Worm (Caenorhabditis elegans): ENCODE data around the gene C18B12.4.
A peak's percentile ranks its signal among the peaks of the same experiment; 100 is the strongest.

Gene C18B12.4

DNA sequence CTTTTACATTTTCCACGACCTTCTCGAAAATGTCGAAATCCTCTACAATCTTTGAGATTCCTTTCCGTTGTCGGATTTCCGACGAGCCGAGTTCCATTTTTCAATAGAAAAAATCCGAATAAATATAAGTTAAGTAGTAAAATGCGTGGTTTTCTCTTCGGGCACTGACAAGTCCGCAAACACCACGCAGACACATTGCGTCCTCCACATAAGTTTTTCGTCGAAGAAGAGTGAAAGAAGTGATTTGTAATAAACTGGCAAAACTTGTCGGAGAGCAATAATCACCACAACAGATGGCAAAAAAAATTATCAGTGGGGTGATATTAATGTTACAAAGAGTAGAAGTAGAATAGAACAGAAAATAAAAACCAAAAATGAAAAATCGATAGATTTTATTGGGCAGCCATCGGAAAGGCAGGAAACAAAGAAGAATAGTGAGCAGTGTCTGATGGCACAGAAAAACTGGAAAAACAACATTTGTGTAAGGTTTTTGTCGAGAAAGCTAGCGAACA lies 33.5 kb downstream of the C18B12.4 start, which contains the start of gene ergi-2 (continued):
- TF ChIP-seq irx-1 (tag; optimal IDR thresholded peaks at IDR 0.05) (no peak), lin-13 (GFP tag; optimal IDR thresholded peaks at IDR 0.05) (no peak), aly-2 (tag; optimal IDR thresholded peaks at IDR 0.05) (no peak), nhr-90 (tag; optimal IDR thresholded peaks at IDR 0.05; ENCODE audit: poor library complexity) (no peak), fos-1 (tag; optimal IDR thresholded peaks at IDR 0.05) (no peak), zag-1 (tag; optimal IDR thresholded peaks at IDR 0.05) (no peak), ceh-88 (GFP tag; IDR thresholded peaks at IDR 0.05) (no peak), efl-1 (optimal IDR thresholded peaks at IDR 0.05) (peak in 1 of 2 experiments; percentile 8), efl-1 (GFP tag; optimal IDR thresholded peaks at IDR 0.05 in 1 of 2) (peak; percentile 2 to 46), mep-1 (tag; optimal IDR thresholded peaks at IDR 0.05) (peak; percentile 42), nhr-237 (tag; optimal IDR thresholded peaks at IDR 0.05) (no peak), grh-1 (GFP tag; IDR thresholded peaks at IDR 0.05) (no peak), unc-30 (tag; optimal IDR thresholded peaks at IDR 0.05) (no peak), C04F5.9 (tag; optimal IDR thresholded peaks at IDR 0.05) (no peak), nhr-85 (tag) (no peak), lin-35 (GFP tag; optimal IDR thresholded peaks at IDR 0.05) (peak; percentile 3 to 23), ama-1 (optimal IDR thresholded peaks at IDR 0.05) (no peak), sup-37 (GFP tag; optimal IDR thresholded peaks at IDR 0.05) (no peak), aha-1 (tag; optimal IDR thresholded peaks at IDR 0.05) (no peak), xbp-1 (tag; optimal IDR thresholded peaks at IDR 0.05) (no peak), ceh-8 (GFP tag; optimal IDR thresholded peaks at IDR 0.05) (no peak), jun-1 (tag; optimal IDR thresholded peaks at IDR 0.05) (no peak), unc-98 (GFP tag; IDR thresholded peaks at IDR 0.05) (no peak), tlp-1 (tag; optimal IDR thresholded peaks at IDR 0.05) (no peak), elt-2 (tag; optimal IDR thresholded peaks at IDR 0.05) (no peak), isw-1 (GFP tag; IDR thresholded peaks at IDR 0.05) (no peak), sptf-1 (tag; optimal IDR thresholded peaks at IDR 0.05) (no peak), nhr-84 (tag; optimal IDR thresholded peaks at IDR 0.05) (no peak), zip-4 (GFP tag; optimal IDR thresholded peaks at IDR 0.05) (no peak), lir-3 (tag; optimal IDR thresholded peaks at IDR 0.05; ENCODE audit: poor library complexity) (no peak), skn-1 (tag; optimal IDR thresholded peaks at IDR 0.05) (peak; percentile 18), alr-1 (tag; optimal IDR thresholded peaks at IDR 0.05; ENCODE audit: borderline replicate concordance) (no peak), F16B12.6 (tag; optimal IDR thresholded peaks at IDR 0.05) (peak; percentile 82), lin-15B (tag; optimal IDR thresholded peaks at IDR 0.05) (no peak), efl-3 (GFP tag; optimal IDR thresholded peaks at IDR 0.05) (no peak), ztf-4 (tag; optimal IDR thresholded peaks at IDR 0.05) (no peak), ces-1 (GFP tag; optimal IDR thresholded peaks at IDR 0.05) (no peak), mab-9 (GFP tag; IDR thresholded peaks at IDR 0.05) (no peak), ztf-11 (tag; optimal IDR thresholded peaks at IDR 0.05) (no peak), blmp-1 (tag; optimal IDR thresholded peaks at IDR 0.05) (peak; percentile 85), ceh-63 (GFP tag; optimal IDR thresholded peaks at IDR 0.05) (no peak), dpl-1 (GFP tag; optimal IDR thresholded peaks at IDR 0.05) (peak in 2 of 3 experiments; percentile 8 to 24), unc-130 (tag; optimal IDR thresholded peaks at IDR 0.05) (peak; percentile 41), mdl-1 (tag; optimal IDR thresholded peaks at IDR 0.05) (no peak), mef-2 (tag; optimal IDR thresholded peaks at IDR 0.05) (no peak), nhr-28 (tag; optimal IDR thresholded peaks at IDR 0.05) (no peak), snpc-4 (tag; optimal IDR thresholded peaks at IDR 0.05) (no peak), nhr-71 (tag; optimal IDR thresholded peaks at IDR 0.05) (peak; percentile 15), unc-86 (tag; optimal IDR thresholded peaks at IDR 0.05) (no peak), fkh-8 (tag; optimal IDR thresholded peaks at IDR 0.05) (no peak), pag-3 (tag; optimal IDR thresholded peaks at IDR 0.05; ENCODE audit: borderline replicate concordance, insufficient read depth) (no peak)

All from whole organism, L1 larva.